Worm (Caenorhabditis elegans) whole organism, midembryonic: ENCODE data around the gene comt-5.

ENCODE experiments used
- T22C8.4 ChIP-seq: fragments of 200-800 bp; sonication (Bioruptor generic); IDR thresholded peaks from 2 replicates; pipeline ENCODE4 v1.3.6; 2022; ENCODE audit warnings: missing genetic modification characterization, missing compliant biosample characterization
- cog-1 ChIP-seq: sonication (generic microtip); optimal IDR thresholded peaks from 2 replicates; lab custom pipeline; 2016; ENCODE audit warnings: missing genetic modification characterization, missing compliant biosample characterization
- klf-2 ChIP-seq: fragments of 200-800 bp; sonication (Bioruptor generic); conservative IDR thresholded peaks from 2 replicates; pipeline ENCODE4 v1.3.6; 2022; ENCODE audit warnings: missing genetic modification reagents, missing genetic modification characterization, missing compliant biosample characterization
- ref-1 ChIP-seq: fragments of 200-800 bp; sonication (Bioruptor generic); conservative IDR thresholded peaks from 2 replicates; pipeline ENCODE4 v1.3.6; 2022; ENCODE audit warnings: missing genetic modification reagents, missing genetic modification characterization, missing compliant biosample characterization

DNA sequence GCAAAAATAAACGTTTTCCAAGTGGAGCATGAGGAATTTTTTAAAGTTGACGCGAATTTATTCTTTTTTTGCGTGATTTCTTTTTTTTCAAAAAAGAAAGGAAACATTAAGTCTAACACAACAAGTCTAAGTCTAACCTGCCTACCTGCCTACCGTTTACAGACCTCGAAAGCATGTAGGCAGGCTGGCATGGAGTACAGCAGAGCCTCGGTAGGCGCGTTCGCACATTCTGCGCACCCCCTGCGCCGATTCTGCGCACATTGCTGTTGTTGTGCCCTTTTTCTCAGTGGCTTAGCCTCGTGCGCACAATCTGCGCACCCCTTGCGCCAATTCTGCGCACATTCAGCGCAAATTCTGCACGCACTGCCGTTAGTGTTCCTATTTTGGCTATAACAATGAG lies 30.5 kb upstream of the comt-5 start:
- TF ChIP-seq cog-1 (no peak), T22C8.4 (GFP tag; lab: Robert Waterston, UW) (no peak), ref-1 (GFP tag; lab: Robert Waterston, UW) (no peak), klf-2 (GFP tag; lab: Robert Waterston, UW) (0 out of 2 replicates have a peak, but pooled peaks have one; percentile 10)
